Worm (Caenorhabditis elegans): Measurements from ENCODE around the gene sek-5.

DNA sequence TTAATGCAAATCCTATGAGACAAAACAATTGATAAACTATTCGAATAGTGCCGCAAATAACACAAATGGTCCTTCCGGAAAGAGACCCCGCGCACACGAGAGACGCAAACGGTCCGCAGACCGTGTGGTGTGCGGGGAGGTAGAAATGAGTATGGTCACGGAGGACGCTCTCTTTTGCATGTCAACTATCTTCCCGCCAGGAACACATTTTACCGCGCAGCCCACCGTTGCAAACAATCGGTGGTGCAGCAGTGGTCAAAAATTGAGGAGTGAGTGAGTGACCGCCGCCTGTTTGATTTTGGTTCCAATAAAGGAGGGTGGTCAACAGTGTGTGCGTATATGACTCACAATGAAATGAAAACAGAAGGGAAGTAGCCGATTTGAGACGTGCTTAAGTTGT lies 16.7 kb upstream of the sek-5 start:
- TF ChIP-seq zag-1 (tag; optimal IDR thresholded peaks at IDR 0.05): no peak
- TF ChIP-seq unc-62 (GFP tag; optimal IDR thresholded peaks at IDR 0.05): no peak
- TF ChIP-seq ceh-28 (tag; optimal IDR thresholded peaks at IDR 0.05): no peak
- TF ChIP-seq fkh-10 (GFP tag; optimal IDR thresholded peaks at IDR 0.05): no peak
- no peak for TF ChIP-seq nhr-11 (tag; optimal IDR thresholded peaks at IDR 0.05)
- TF ChIP-seq mdl-1 (tag; optimal IDR thresholded peaks at IDR 0.05): no peak
